Worm (Caenorhabditis elegans) whole organism, L4/young adult: ENCODE measurements around the gene flp-20.

Source experiments
- dao-5 ChIP-seq: sonication (generic microtip); optimal IDR thresholded peaks from 2 replicates; lab custom pipeline; 2016; ENCODE audit warnings: missing genotype, missing genetic modification characterization, moderate library complexity, missing compliant biosample characterization
- him-1 ChIP-seq: sonication (generic microtip); optimal IDR thresholded peaks from 2 replicates; lab custom pipeline; 2016; ENCODE audit warnings: missing genotype, missing genetic modification reagents, missing genetic modification characterization, missing compliant biosample characterization

ce11 chrX:9330721-9331212 is 18.9 kb downstream of the flp-20 start, which contains the start of gene T20B5.2:
- no peak for TF ChIP-seq dao-5 (tag; lab: Kevin White, UChicago)
- no peak for TF ChIP-seq him-1
